Fruit fly (Drosophila melanogaster): ENCODE measurements around the gene RfC38.

dm6 chr2L:11086357-11086924 lies 44.0 kb downstream of the RfC38 start, which contains the start of gene CG16854:
- TF ChIP-seq CTCF (optimal IDR thresholded peaks at IDR 0.05) (no peak), CG8478 (optimal IDR thresholded peaks at IDR 0.05) (no peak)

All from S2 (cell line).